Worm (Caenorhabditis elegans): Measurements from ENCODE around the gene F57B9.3.

DNA sequence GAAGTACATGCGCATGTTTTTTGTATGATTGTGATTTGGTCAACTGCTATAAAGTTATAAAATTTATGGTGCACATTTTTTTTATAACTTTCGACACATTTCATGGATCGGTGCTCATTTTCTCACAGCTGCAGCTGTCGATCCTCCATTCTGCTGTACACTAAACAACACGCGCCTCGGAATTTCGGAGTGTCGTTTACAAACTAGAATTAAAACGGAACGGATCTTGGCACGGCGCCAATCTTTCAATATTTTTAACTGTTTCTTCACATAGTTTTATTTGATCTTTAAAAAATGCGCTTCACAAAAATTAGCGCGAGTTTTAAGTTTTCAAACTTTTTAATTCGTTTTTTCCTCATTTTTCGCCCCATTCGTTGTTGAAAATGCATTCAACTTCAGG lies 6.8 kb downstream of the F57B9.3 start, which contains the start of gene let-711:
- no peak for TF ChIP-seq ztf-11 (tag; optimal IDR thresholded peaks at IDR 0.05)
- TF ChIP-seq nhr-12 (tag; optimal IDR thresholded peaks at IDR 0.05): no peak
- no peak for TF ChIP-seq snpc-4 (tag; optimal IDR thresholded peaks at IDR 0.05)
- no peak for TF ChIP-seq blmp-1 (tag; optimal IDR thresholded peaks at IDR 0.05)
- TF ChIP-seq lin-13 (tag; optimal IDR thresholded peaks at IDR 0.05): no peak
- TF ChIP-seq zip-8 (tag; optimal IDR thresholded peaks at IDR 0.05): no peak
- TF ChIP-seq unc-62 (GFP tag; optimal IDR thresholded peaks at IDR 0.05): no peak
- no peak for TF ChIP-seq ceh-83 (GFP tag; optimal IDR thresholded peaks at IDR 0.05)
- no peak for TF ChIP-seq lsy-2 (tag; optimal IDR thresholded peaks at IDR 0.05)
